Worm (Caenorhabditis elegans) whole organism, early embryonic: ENCODE results near the gene C29F4.3.
"Not testable (repeated sequence)": the region's sequence is repeated elsewhere in the genome, so short reads cannot be mapped to it uniquely, and the experiment has no call there.

Experiments
- B0310.2 ChIP-seq: sonication (generic microtip); optimal IDR thresholded peaks from 2 replicates; lab custom pipeline; 2016; ENCODE audit warnings: mild to moderate bottlenecking, missing genetic modification characterization, missing compliant biosample characterization
- ama-1 ChIP-seq: fragments of 150-350 bp; optimal IDR thresholded peaks from 2 replicates; lab custom pipeline; 2014
- flt-1 ChIP-seq: fragments of 200-800 bp; sonication (Bioruptor generic); IDR thresholded peaks from 2 replicates; pipeline ENCODE4 v1.3.6; 2022; ENCODE audit warnings: missing genetic modification characterization, missing compliant biosample characterization
- hmg-4 ChIP-seq: fragments of 200-800 bp; sonication (Bioruptor generic); optimal IDR thresholded peaks from 2 replicates; lab custom pipeline; 2018; ENCODE audit warnings: mild to moderate bottlenecking, missing genetic modification characterization, missing compliant biosample characterization
- tbx-11 ChIP-seq: fragments of 200-800 bp; sonication (Bioruptor generic); IDR thresholded peaks from 2 replicates; pipeline ENCODE4 v1.3.6; 2022; ENCODE audit warnings: missing genetic modification characterization, missing compliant biosample characterization
- tbx-37 ChIP-seq: fragments of 200-800 bp; sonication (Bioruptor generic); conservative IDR thresholded peaks from 2 replicates; pipeline ENCODE4 v1.3.6; 2022; ENCODE audit warnings: missing genetic modification reagents, missing genetic modification characterization, missing compliant biosample characterization
- tra-4 ChIP-seq: sonication (generic microtip); optimal IDR thresholded peaks from 2 replicates; lab custom pipeline; 2017; ENCODE audit warnings: missing genetic modification characterization, missing compliant biosample characterization

ce11 chrIV:11179123-11179740, 44.5 kb downstream of the C29F4.3 start, which contains the start of gene cpt-2:
- not testable (repeated sequence) for TF ChIP-seq tbx-37 (GFP tag; lab: Robert Waterston, UW); B0310.2 (tag; lab: Kevin White, UChicago); tbx-11; flt-1 (GFP tag; lab: Robert Waterston, UW); tra-4; ama-1 (lab: Kevin White, UChicago); hmg-4 (GFP tag; lab: Kevin White, UChicago)
